Worm (Caenorhabditis elegans) whole organism, late embryonic: ENCODE results near the gene eat-2.

Source experiments
- ama-1 ChIP-seq: fragments of 150-350 bp; optimal IDR thresholded peaks from 2 replicates; lab custom pipeline; 2014
- ceh-30 ChIP-seq: fragments of 150-350 bp; optimal IDR thresholded peaks from 2 replicates; lab custom pipeline; 2014; ENCODE audit warnings: missing biosample characterization, missing genetic modification characterization
- dmd-4 ChIP-seq: sonication (generic microtip); optimal IDR thresholded peaks from 2 replicates; lab custom pipeline; 2016; ENCODE audit warnings: borderline replicate concordance, missing genetic modification characterization, missing compliant biosample characterization
- dve-1 ChIP-seq: sonication (generic microtip); optimal IDR thresholded peaks from 2 replicates; lab custom pipeline; 2017; ENCODE audit warnings: antibody characterized with exemption, mild to moderate bottlenecking, missing genetic modification characterization, missing compliant biosample characterization
- pag-3 ChIP-seq: sonication (generic microtip); optimal IDR thresholded peaks from 2 replicates; lab custom pipeline; 2016; ENCODE audit warnings: missing compliant biosample characterization, missing genetic modification characterization, borderline replicate concordance

ce11 chrII:14206211-14206610, 34.8 kb upstream of the eat-2 start:
- no peak for TF ChIP-seq dmd-4 (tag; lab: Kevin White, UChicago)
- TF ChIP-seq dve-1 (tag; lab: Kevin White, UChicago) = peak; percentile 82
- TF ChIP-seq ama-1 (lab: Kevin White, UChicago) = no peak
- no peak for TF ChIP-seq ceh-30 (tag; lab: Kevin White, UChicago)
- TF ChIP-seq pag-3 = no peak
